Worm (Caenorhabditis elegans) whole organism, L4 larva: ENCODE results near the gene T27D12.1.

ENCODE experiments used
- dpl-1 ChIP-seq: fragments of 150-350 bp; optimal IDR thresholded peaks from 2 replicates; lab custom pipeline; 2014; ENCODE audit warnings: missing biosample characterization, missing genetic modification reagents, missing genetic modification characterization
- nhr-42 ChIP-seq: fragments of 200-800 bp; sonication (Bioruptor generic); IDR thresholded peaks from 2 replicates; pipeline ENCODE4 v1.3.6; 2022; ENCODE audit warnings: missing genetic modification characterization, missing compliant biosample characterization
- php-3 ChIP-seq: fragments of 200-800 bp; sonication (Bioruptor generic); IDR thresholded peaks from 2 replicates; pipeline ENCODE4 v1.3.6; 2022; ENCODE audit warnings: missing genetic modification reagents, missing genetic modification characterization, missing compliant biosample characterization
- skn-1 ChIP-seq: fragments of 150-350 bp; optimal IDR thresholded peaks from 2 replicates; lab custom pipeline; 2014; ENCODE audit warnings: missing biosample characterization, missing genetic modification characterization

DNA sequence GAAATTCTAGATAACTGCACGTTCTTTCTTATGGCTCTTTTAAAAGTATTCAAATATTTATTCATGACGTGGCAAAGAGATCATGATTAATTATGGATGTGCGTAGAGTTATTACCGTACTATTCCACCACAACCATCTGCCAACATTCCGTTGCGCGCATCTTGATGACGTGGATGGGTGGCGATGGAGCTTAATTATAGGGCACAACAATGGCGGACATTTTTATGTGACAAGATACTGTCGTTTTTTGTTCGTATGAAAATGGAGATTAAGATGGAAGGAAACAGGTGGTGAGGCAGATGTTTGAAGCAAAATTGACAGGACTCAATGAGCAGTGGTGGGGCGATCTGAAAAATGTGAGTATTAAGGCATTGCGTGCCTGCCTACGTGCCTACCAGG lies 45.3 kb downstream of the T27D12.1 start:
- no peak for TF ChIP-seq skn-1 (tag; lab: Kevin White, UChicago)
- TF ChIP-seq php-3, result no peak
- no peak for TF ChIP-seq dpl-1 (GFP tag; lab: Kevin White, UChicago)
- TF ChIP-seq nhr-42 (GFP tag; lab: Robert Waterston, UW), result no peak
